Worm (Caenorhabditis elegans): Measurements from ENCODE around the gene T25D10.4.

DNA sequence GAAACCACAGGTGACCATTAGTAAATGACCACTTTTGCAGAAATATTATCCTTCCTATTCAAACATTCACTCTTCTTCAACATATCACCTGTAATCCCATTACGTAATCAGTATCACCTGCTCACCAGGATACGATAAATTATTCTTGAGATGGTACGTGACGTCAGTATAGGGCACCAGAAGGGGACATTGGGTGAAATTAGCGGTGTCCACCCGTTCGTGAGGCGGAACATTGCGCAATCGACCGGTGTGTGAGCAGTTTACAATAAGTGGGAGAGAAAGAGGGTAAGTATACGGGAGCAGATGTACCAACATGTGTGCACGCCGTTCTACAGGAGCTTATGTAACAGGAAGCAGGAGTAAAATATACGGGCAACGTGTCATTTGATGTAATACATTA lies 7.9 kb upstream of the T25D10.4 start:
- no peak for TF ChIP-seq mdl-1 (tag; optimal IDR thresholded peaks at IDR 0.05)
- no peak for TF ChIP-seq pag-3 (tag; optimal IDR thresholded peaks at IDR 0.05; ENCODE audit: borderline replicate concordance, insufficient read depth)
- TF ChIP-seq aly-2 (tag; optimal IDR thresholded peaks at IDR 0.05): no peak
- TF ChIP-seq lin-15B (tag; optimal IDR thresholded peaks at IDR 0.05): no peak
- no peak for TF ChIP-seq fos-1 (tag; optimal IDR thresholded peaks at IDR 0.05)
- no peak for TF ChIP-seq nhr-28 (tag; optimal IDR thresholded peaks at IDR 0.05)
- no peak for TF ChIP-seq unc-86 (tag; optimal IDR thresholded peaks at IDR 0.05)
- TF ChIP-seq efl-3 (GFP tag; optimal IDR thresholded peaks at IDR 0.05): no peak

All from whole organism, L1 larva.